Worm (Caenorhabditis elegans) whole organism, young adult: ENCODE data around the gene C47G2.4.
A peak's percentile ranks its signal among the peaks of the same experiment; 100 is the strongest.

ENCODE experiments used
- F10E7.11 ChIP-seq: sonication (generic microtip); optimal IDR thresholded peaks from 2 replicates; lab custom pipeline; 2017; ENCODE audit warnings: mild to moderate bottlenecking, missing genetic modification characterization, moderate library complexity, missing compliant biosample characterization
- F22D6.2 ChIP-seq: sonication (generic microtip); optimal IDR thresholded peaks from 2 replicates; lab custom pipeline; 2016; ENCODE audit warnings: mild to moderate bottlenecking, missing genetic modification characterization, missing compliant biosample characterization
- F23B12.7 ChIP-seq: sonication (generic microtip); optimal IDR thresholded peaks from 2 replicates; lab custom pipeline; 2017; ENCODE audit warnings: missing genetic modification characterization, mild to moderate bottlenecking, missing compliant biosample characterization, antibody characterized with exemption, moderate library complexity; ENCODE audit not compliant: insufficient read depth
- F55B11.4 ChIP-seq: sonication (generic microtip); optimal IDR thresholded peaks from 2 replicates; lab custom pipeline; 2016; ENCODE audit warnings: missing compliant biosample characterization, missing genetic modification characterization, borderline replicate concordance; ENCODE audit not compliant: insufficient read depth
- F57A8.1 ChIP-seq: fragments of 200-800 bp; sonication (Bioruptor generic); optimal IDR thresholded peaks from 2 replicates; lab custom pipeline; 2018; ENCODE audit warnings: mild to moderate bottlenecking, missing genetic modification characterization, moderate library complexity, missing compliant biosample characterization
- K12H6.12 ChIP-seq: fragments of 200-800 bp; sonication (Bioruptor generic); optimal IDR thresholded peaks from 2 replicates; lab custom pipeline; 2018; ENCODE audit warnings: mild to moderate bottlenecking, missing genetic modification characterization, missing compliant biosample characterization
- Y56A3A.18 ChIP-seq: fragments of 200-800 bp; sonication (Bioruptor generic); IDR thresholded peaks from 2 replicates; pipeline ENCODE4 v1.3.6; 2022; ENCODE audit warnings: missing genetic modification reagents, missing genetic modification characterization, missing compliant biosample characterization
- Y79H2A.3 ChIP-seq: fragments of 200-800 bp; sonication (Bioruptor generic); conservative IDR thresholded peaks from 2 replicates; pipeline ENCODE4 v1.3.6; 2022; ENCODE audit warnings: missing genetic modification reagents, missing genetic modification characterization, missing compliant biosample characterization
- akir-1 ChIP-seq: fragments of 200-800 bp; sonication (Bioruptor generic); optimal IDR thresholded peaks from 2 replicates; lab custom pipeline; 2018; ENCODE audit warnings: mild to moderate bottlenecking, missing genetic modification characterization, moderate library complexity, missing compliant biosample characterization
- ama-1 ChIP-seq, 3 experiments: fragments of 150-350 bp in 1 of 3; sonication (generic microtip) in 2 of 3; optimal IDR thresholded peaks; 2 replicates each; lab custom pipeline; 2014 to 2018; ENCODE audit warnings: missing biosample characterization in 2 of 3, missing genetic modification characterization in 2 of 3, missing genetic modification reagents in 2 of 3
- aptf-2 ChIP-seq: fragments of 200-800 bp; sonication (Bioruptor generic); conservative IDR thresholded peaks from 2 replicates; pipeline ENCODE4 v1.3.6; 2022; ENCODE audit warnings: missing genetic modification reagents, missing genetic modification characterization, missing compliant biosample characterization
- athp-1 ChIP-seq: sonication (generic microtip); optimal IDR thresholded peaks from 2 replicates; lab custom pipeline; 2017; ENCODE audit warnings: mild to moderate bottlenecking, missing genetic modification characterization, missing compliant biosample characterization
- attf-5 ChIP-seq: fragments of 200-800 bp; sonication (Bioruptor generic); optimal IDR thresholded peaks from 2 replicates; lab custom pipeline; 2018; ENCODE audit warnings: mild to moderate bottlenecking, missing genetic modification characterization, missing compliant biosample characterization
- ceh-100 ChIP-seq: fragments of 200-800 bp; sonication (Bioruptor generic); IDR thresholded peaks from 2 replicates; pipeline ENCODE4 v1.3.6; 2022; ENCODE audit warnings: missing genetic modification reagents, missing genetic modification characterization, missing compliant biosample characterization
- ceh-40 ChIP-seq: fragments of 200-800 bp; sonication (Bioruptor generic); IDR thresholded peaks from 2 replicates; pipeline ENCODE4 v1.3.6; 2022; ENCODE audit warnings: missing genetic modification characterization, missing compliant biosample characterization
- chd-7 ChIP-seq: sonication (generic microtip); optimal IDR thresholded peaks from 2 replicates; lab custom pipeline; 2016; ENCODE audit warnings: mild to moderate bottlenecking, missing genetic modification characterization, moderate library complexity, missing compliant biosample characterization
- egrh-3 ChIP-seq: fragments of 200-800 bp; sonication (Bioruptor generic); IDR thresholded peaks from 2 replicates; pipeline ENCODE4 v1.3.6; 2022; ENCODE audit warnings: missing genetic modification reagents, missing genetic modification characterization, missing compliant biosample characterization
- ets-4 ChIP-seq: fragments of 200-800 bp; sonication (Bioruptor generic); optimal IDR thresholded peaks from 2 replicates; lab custom pipeline; 2018; ENCODE audit warnings: mild to moderate bottlenecking, missing genetic modification characterization, missing compliant biosample characterization
- hlh-12 ChIP-seq: sonication (generic microtip); optimal IDR thresholded peaks from 2 replicates; lab custom pipeline; 2016; ENCODE audit warnings: missing genetic modification characterization, missing compliant biosample characterization
- lag-1 ChIP-seq: fragments of 200-800 bp; sonication (Bioruptor generic); IDR thresholded peaks from 2 replicates; pipeline ENCODE4 v1.3.6; 2022; ENCODE audit warnings: missing genetic modification reagents, missing genetic modification characterization, missing compliant biosample characterization
- lin-26 ChIP-seq: fragments of 200-800 bp; sonication (Bioruptor generic); IDR thresholded peaks from 2 replicates; pipeline ENCODE4 v1.3.6; 2022; ENCODE audit warnings: missing genetic modification reagents, missing genetic modification characterization, missing compliant biosample characterization
- lsy-27 ChIP-seq: sonication (generic microtip); optimal IDR thresholded peaks from 2 replicates; lab custom pipeline; 2017; ENCODE audit warnings: missing genetic modification characterization, mild to moderate bottlenecking, missing compliant biosample characterization, antibody characterized with exemption, missing genotype, borderline replicate concordance; ENCODE audit not compliant: insufficient read depth
- madf-8 ChIP-seq: fragments of 200-800 bp; sonication (Bioruptor generic); conservative IDR thresholded peaks from 2 replicates; pipeline ENCODE4 v1.3.6; 2022; ENCODE audit warnings: missing genetic modification reagents, missing genetic modification characterization, missing compliant biosample characterization
- nfyb-1 ChIP-seq: fragments of 200-800 bp; sonication (Bioruptor generic); IDR thresholded peaks from 2 replicates; pipeline ENCODE4 v1.3.6; 2022; ENCODE audit warnings: missing genetic modification reagents, missing genetic modification characterization, missing compliant biosample characterization
- nhr-179 ChIP-seq: sonication (generic microtip); optimal IDR thresholded peaks from 2 replicates; lab custom pipeline; 2016; ENCODE audit warnings: mild to moderate bottlenecking, missing genetic modification characterization, missing compliant biosample characterization
- nhr-80 ChIP-seq: sonication (generic microtip); optimal IDR thresholded peaks from 2 replicates; lab custom pipeline; 2016; ENCODE audit warnings: missing genetic modification characterization, missing compliant biosample characterization
- pbrm-1 ChIP-seq: fragments of 200-800 bp; sonication (Bioruptor generic); IDR thresholded peaks from 2 replicates; pipeline ENCODE4 v1.3.6; 2022; ENCODE audit warnings: missing genetic modification reagents, missing genetic modification characterization, missing compliant biosample characterization
- snpc-1.1 ChIP-seq: sonication (generic microtip); optimal IDR thresholded peaks from 2 replicates; lab custom pipeline; 2017; ENCODE audit warnings: missing genetic modification characterization, mild to moderate bottlenecking, missing compliant biosample characterization, antibody characterized with exemption, moderate library complexity, missing genotype, missing genetic modification reagents; ENCODE audit not compliant: insufficient read depth
- tbp1 ChIP-seq: fragments of 200-800 bp; sonication (Bioruptor generic); optimal IDR thresholded peaks from 2 replicates; lab custom pipeline; 2018; ENCODE audit warnings: mild to moderate bottlenecking, missing genetic modification characterization, missing compliant biosample characterization
- tbx-9 ChIP-seq: sonication (generic microtip); optimal IDR thresholded peaks from 2 replicates; lab custom pipeline; 2016; ENCODE audit warnings: borderline replicate concordance, missing genetic modification characterization, inconsistent platforms, missing compliant biosample characterization
- tlf-1 ChIP-seq: fragments of 200-800 bp; sonication (Bioruptor generic); optimal IDR thresholded peaks from 2 replicates; lab custom pipeline; 2018; ENCODE audit warnings: mild to moderate bottlenecking, missing genetic modification characterization, missing compliant biosample characterization
- unc-130 ChIP-seq: sonication (generic microtip); optimal IDR thresholded peaks from 2 replicates; lab custom pipeline; 2016; ENCODE audit warnings: missing genetic modification reagents, missing genetic modification characterization, missing compliant biosample characterization
- zim-3 ChIP-seq: sonication (generic microtip); optimal IDR thresholded peaks from 2 replicates; lab custom pipeline; 2017; ENCODE audit warnings: mild to moderate bottlenecking, missing genetic modification characterization, moderate library complexity, missing compliant biosample characterization
- ztf-28 ChIP-seq: fragments of 200-800 bp; sonication (Bioruptor generic); IDR thresholded peaks from 2 replicates; pipeline ENCODE4 v1.3.6; 2022; ENCODE audit warnings: missing genetic modification reagents, missing genetic modification characterization, missing compliant biosample characterization
- ztf-6 ChIP-seq: fragments of 200-800 bp; sonication (Bioruptor generic); IDR thresholded peaks from 2 replicates; pipeline ENCODE4 v1.3.6; 2022; ENCODE audit warnings: missing genetic modification reagents, missing genetic modification characterization, missing compliant biosample characterization

Gene C47G2.4

DNA sequence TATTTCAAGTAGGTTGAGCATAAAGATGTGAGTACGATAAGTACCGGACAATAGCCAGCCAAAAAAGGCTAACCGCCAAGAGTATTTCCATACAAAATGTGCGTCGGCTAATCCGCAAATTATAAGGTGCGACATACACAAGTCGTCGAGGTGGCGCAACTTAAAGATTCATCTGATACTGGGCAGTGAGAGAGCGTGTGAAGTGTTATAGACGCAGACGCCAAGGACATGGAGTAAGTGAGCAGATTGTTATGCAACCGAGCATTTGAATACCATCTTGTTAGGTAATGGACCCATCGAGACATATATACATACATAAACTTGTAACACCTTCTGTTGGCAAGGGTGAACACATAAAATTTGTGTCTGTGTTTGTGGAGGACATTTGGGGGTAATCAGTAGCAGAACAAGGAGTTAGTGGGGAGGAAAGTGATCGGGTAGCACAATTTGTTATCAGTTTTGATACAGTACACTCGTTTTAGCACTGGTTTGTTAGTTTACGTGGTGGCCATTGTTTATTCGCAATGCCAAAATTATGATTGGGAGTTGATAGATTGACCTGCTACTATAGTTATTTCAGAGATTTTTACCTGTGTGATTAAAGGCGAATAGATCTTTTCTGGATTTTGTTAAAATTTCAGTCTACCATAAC, 8.0 kb downstream of the C47G2.4 start:
- no peak for TF ChIP-seq hlh-12 (tag; lab: Kevin White, UChicago)
- TF ChIP-seq nhr-80: peak; percentile 17

DNA sequence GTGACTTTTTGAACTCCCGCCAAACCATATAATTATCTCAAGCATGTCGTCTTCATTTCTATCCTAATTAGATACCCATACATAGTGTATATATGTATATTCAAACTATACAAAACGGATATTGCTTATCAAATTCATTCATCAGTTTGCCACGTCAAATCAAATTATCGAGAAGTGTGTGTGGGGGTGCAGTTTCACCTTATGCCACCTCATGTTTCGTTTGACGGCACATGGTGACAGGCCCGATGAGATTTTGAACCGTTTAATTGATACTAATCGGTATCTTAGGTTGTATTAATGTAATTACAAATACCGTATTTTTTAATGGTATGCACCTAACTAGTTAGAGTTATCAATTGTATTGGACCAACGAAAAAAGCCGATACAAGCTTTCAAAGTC, 8.7 kb downstream of the C47G2.4 start:
- no peak for TF ChIP-seq tbp1 (GFP tag; lab: Kevin White, UChicago)
- no peak for TF ChIP-seq nhr-80
- no peak for TF ChIP-seq zim-3 (tag; lab: Kevin White, UChicago)
- TF ChIP-seq chd-7: no peak
- TF ChIP-seq Y56A3A.18 (GFP tag; lab: Robert Waterston, UW): no peak
- TF ChIP-seq egrh-3 (GFP tag; lab: Robert Waterston, UW): no peak
- no peak for TF ChIP-seq ceh-100
- TF ChIP-seq tlf-1 (GFP tag; lab: Kevin White, UChicago): no peak
- TF ChIP-seq aptf-2 (GFP tag; lab: Robert Waterston, UW): no peak
- no peak for TF ChIP-seq F23B12.7 (tag; lab: Kevin White, UChicago)
- TF ChIP-seq F22D6.2 (tag; lab: Kevin White, UChicago): no peak
- TF ChIP-seq madf-8 (GFP tag; lab: Robert Waterston, UW): no peak
- no peak for TF ChIP-seq ztf-6 (GFP tag; lab: Robert Waterston, UW)
- no peak for TF ChIP-seq F10E7.11 (tag; lab: Kevin White, UChicago)

DNA sequence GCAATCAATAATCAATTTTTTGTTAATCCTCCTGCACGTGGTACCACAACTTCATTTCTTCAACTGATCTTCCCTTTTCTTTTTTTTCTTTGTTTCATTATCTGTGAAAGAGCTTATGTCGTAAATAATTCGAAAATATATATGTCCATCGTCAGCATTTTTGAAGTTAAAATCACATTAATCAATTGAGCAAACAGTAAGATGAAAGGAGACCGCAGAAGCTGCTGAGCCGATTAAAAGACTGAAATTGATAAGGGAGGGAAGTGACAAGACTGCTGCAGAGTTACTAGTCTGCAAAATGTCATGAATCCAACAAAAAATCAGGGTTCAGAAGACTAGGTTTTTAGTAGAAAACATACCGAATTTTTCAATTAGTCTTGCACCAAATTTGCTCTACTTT, 9.6 kb downstream of the C47G2.4 start:
- TF ChIP-seq lsy-27 (tag; lab: Kevin White, UChicago) (no peak), F57A8.1 (GFP tag; lab: Kevin White, UChicago) (no peak), pbrm-1 (no peak), ceh-40 (GFP tag; lab: Robert Waterston, UW) (no peak), unc-130 (GFP tag; lab: Kevin White, UChicago) (no peak), ztf-28 (GFP tag; lab: Robert Waterston, UW) (no peak), F55B11.4 (tag; lab: Kevin White, UChicago) (no peak), F10E7.11 (tag; lab: Kevin White, UChicago) (no peak)

DNA sequence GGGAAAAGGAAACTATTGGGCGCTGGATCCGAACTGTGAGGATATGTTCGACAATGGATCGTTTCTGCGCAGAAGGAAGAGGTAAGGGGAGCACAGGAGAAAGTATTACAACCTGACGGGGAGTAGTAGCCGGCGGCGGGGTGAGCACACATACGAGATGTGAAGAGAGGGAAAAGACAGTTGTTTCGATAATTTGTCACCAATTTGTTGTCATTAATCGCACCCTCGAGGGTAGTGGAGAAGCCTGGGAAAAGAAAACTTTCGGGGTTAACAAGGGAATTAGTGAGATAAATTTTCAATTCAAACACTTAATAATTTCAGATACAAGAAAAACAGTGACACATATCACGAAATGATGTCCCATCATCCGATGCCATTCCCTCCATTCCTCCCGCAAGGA, 10.4 kb downstream of the C47G2.4 start:
- TF ChIP-seq nfyb-1 (GFP tag; lab: Robert Waterston, UW): no peak
- TF ChIP-seq ama-1 (optimal IDR thresholded peaks at IDR 0.05; lab: Kevin White, UChicago): no peak
- TF ChIP-seq ama-1 (GFP tag; optimal IDR thresholded peaks at IDR 0.05; lab: Kevin White, UChicago): no peak
- no peak for TF ChIP-seq ets-4 (GFP tag; lab: Kevin White, UChicago)
- no peak for TF ChIP-seq lin-26
- no peak for TF ChIP-seq snpc-1.1
- TF ChIP-seq nhr-179: no peak
- no peak for TF ChIP-seq lag-1
- no peak for TF ChIP-seq K12H6.12 (tag; lab: Kevin White, UChicago)
- TF ChIP-seq attf-5 (GFP tag; lab: Kevin White, UChicago): no peak
- TF ChIP-seq Y79H2A.3: no peak
- no peak for TF ChIP-seq athp-1
- no peak for TF ChIP-seq akir-1
- no peak for TF ChIP-seq tbx-9 (tag; lab: Kevin White, UChicago)
